Fruit fly (Drosophila melanogaster) whole organism, embryonic: ENCODE results near the gene Atpalpha.
A peak's percentile ranks its signal among the peaks of the same experiment; 100 is the strongest.

Experiments
- Aef1 ChIP-seq: fragments of 200-800 bp; sonication (Bioruptor generic); IDR thresholded peaks from 3 replicates; pipeline ENCODE4 v1.3.6; 2022; ENCODE audit warnings: missing biosample characterization, missing genetic modification characterization
- Antp ChIP-seq: fragments of 200-800 bp; sonication (Bioruptor generic); optimal IDR thresholded peaks from 3 replicates; lab custom pipeline; 2016; ENCODE audit warnings: missing biosample characterization, missing genetic modification characterization
- B-H1 ChIP-seq: fragments of 200-800 bp; sonication (Bioruptor generic); IDR thresholded peaks from 3 replicates; pipeline ENCODE4 v1.3.6; 2022; ENCODE audit warnings: missing biosample characterization, missing genetic modification characterization
- CG10366 ChIP-seq: fragments of 200-800 bp; sonication (Bioruptor generic); IDR thresholded peaks from 2 replicates; pipeline ENCODE4 v1.3.6; 2022; ENCODE audit warnings: missing biosample characterization, missing genetic modification characterization
- CG11504 ChIP-seq: fragments of 200-800 bp; sonication (Bioruptor generic); optimal IDR thresholded peaks from 3 replicates; lab custom pipeline; 2019; ENCODE audit warnings: missing biosample characterization, mild to moderate bottlenecking, missing genetic modification characterization, moderate library complexity
- CG11695 ChIP-seq: fragments of 200-800 bp; sonication (Bioruptor generic); IDR thresholded peaks from 3 replicates; pipeline ENCODE4 v1.3.6; 2022; ENCODE audit warnings: missing biosample characterization, missing genetic modification characterization
- CG11723 ChIP-seq: fragments of 200-800 bp; sonication (Bioruptor generic); optimal IDR thresholded peaks from 2 replicates; lab custom pipeline; 2017; ENCODE audit warnings: missing biosample characterization, mild to moderate bottlenecking, missing genetic modification characterization
- CG13894 ChIP-seq: fragments of 200-800 bp; sonication (Bioruptor generic); optimal IDR thresholded peaks from 3 replicates; lab custom pipeline; 2018; ENCODE audit warnings: missing biosample characterization, mild to moderate bottlenecking, missing genetic modification characterization, moderate library complexity
- CG17186 ChIP-seq: fragments of 200-800 bp; sonication (Bioruptor generic); optimal IDR thresholded peaks from 3 replicates; lab custom pipeline; 2017; ENCODE audit warnings: missing biosample characterization, missing genetic modification reagents, missing genetic modification characterization
- CG18011 ChIP-seq: fragments of 200-800 bp; sonication (Bioruptor generic); optimal IDR thresholded peaks from 2 replicates; lab custom pipeline; 2017; ENCODE audit warnings: missing biosample characterization, missing genetic modification characterization, mild to moderate bottlenecking, moderate library complexity, missing genotype
- CG30403 ChIP-seq: fragments of 200-800 bp; sonication (Bioruptor generic); optimal IDR thresholded peaks from 3 replicates; lab custom pipeline; 2016; ENCODE audit warnings: missing biosample characterization, missing genetic modification characterization
- CG30431 ChIP-seq: fragments of 200-800 bp; sonication (Bioruptor generic); optimal IDR thresholded peaks from 2 replicates; lab custom pipeline; 2017; ENCODE audit warnings: missing biosample characterization, missing genetic modification characterization
- CG34376 ChIP-seq: fragments of 200-800 bp; sonication (Bioruptor generic); optimal IDR thresholded peaks from 2 replicates; lab custom pipeline; 2018; ENCODE audit warnings: missing biosample characterization, mild to moderate bottlenecking, missing genetic modification characterization
- CG34422 ChIP-seq: fragments of 200-800 bp; sonication (Bioruptor generic); IDR thresholded peaks from 3 replicates; pipeline ENCODE4 v1.3.6; 2022; ENCODE audit warnings: missing biosample characterization, missing genetic modification characterization
- CG4730 ChIP-seq: fragments of 200-800 bp; sonication (Bioruptor generic); IDR thresholded peaks from 2 replicates; pipeline ENCODE4 v1.3.6; 2022; ENCODE audit warnings: missing biosample characterization, missing genetic modification characterization
- CG6765 ChIP-seq: fragments of 200-800 bp; sonication (Bioruptor generic); optimal IDR thresholded peaks from 3 replicates; lab custom pipeline; 2017; ENCODE audit warnings: missing biosample characterization, mild to moderate bottlenecking, missing genetic modification characterization
- CHES-1-like ChIP-seq: fragments of 200-800 bp; sonication (Bioruptor generic); optimal IDR thresholded peaks from 2 replicates; lab custom pipeline; 2016; ENCODE audit warnings: missing biosample characterization, missing genetic modification characterization
- CkIIα-i1 ChIP-seq: fragments of 200-800 bp; sonication (Bioruptor generic); IDR thresholded peaks from 2 replicates; pipeline ENCODE4 v1.3.6; 2022; ENCODE audit warnings: missing biosample characterization, missing genetic modification characterization
- Dbx ChIP-seq: fragments of 200-800 bp; sonication (Bioruptor generic); IDR thresholded peaks from 3 replicates; pipeline ENCODE4 v1.3.6; 2022; ENCODE audit warnings: missing biosample characterization, missing genetic modification characterization
- HLH3B ChIP-seq: fragments of 200-800 bp; sonication (Bioruptor generic); IDR thresholded peaks from 2 replicates; pipeline ENCODE4 v1.3.6; 2022; ENCODE audit warnings: missing biosample characterization, missing genetic modification characterization
- Hey ChIP-seq: fragments of 200-800 bp; sonication (Bioruptor generic); optimal IDR thresholded peaks from 3 replicates; lab custom pipeline; 2018; ENCODE audit warnings: missing biosample characterization, mild to moderate bottlenecking, missing genetic modification characterization
- Hsf ChIP-seq: fragments of 200-800 bp; sonication (Bioruptor generic); optimal IDR thresholded peaks from 3 replicates; lab custom pipeline; 2016; ENCODE audit warnings: missing biosample characterization, missing genetic modification characterization
- Jarid2 ChIP-seq: fragments of 200-800 bp; sonication (Bioruptor generic); optimal IDR thresholded peaks from 3 replicates; lab custom pipeline; 2017; ENCODE audit warnings: mild to moderate bottlenecking, missing biosample characterization, missing genetic modification reagents, missing genetic modification characterization
- MESR4 ChIP-seq: fragments of 200-800 bp; sonication (Bioruptor generic); optimal IDR thresholded peaks from 2 replicates; lab custom pipeline; 2018; ENCODE audit warnings: missing biosample characterization, mild to moderate bottlenecking, missing genetic modification characterization, moderate library complexity
- Nf-YB ChIP-seq: fragments of 200-800 bp; sonication (Bioruptor generic); optimal IDR thresholded peaks from 3 replicates; lab custom pipeline; 2019; ENCODE audit warnings: missing biosample characterization, mild to moderate bottlenecking, missing genetic modification characterization, moderate library complexity
- Oli ChIP-seq: fragments of 200-800 bp; sonication (Bioruptor generic); optimal IDR thresholded peaks from 2 replicates; lab custom pipeline; 2018; ENCODE audit warnings: missing biosample characterization, mild to moderate bottlenecking, missing genetic modification characterization, moderate library complexity
- Optix ChIP-seq: fragments of 200-800 bp; sonication (Bioruptor generic); IDR thresholded peaks from 3 replicates; pipeline ENCODE4 v1.3.6; 2022; ENCODE audit warnings: missing biosample characterization, missing genetic modification characterization
- Spps ChIP-seq: fragments of 200-800 bp; sonication (Bioruptor generic); optimal IDR thresholded peaks from 2 replicates; lab custom pipeline; 2018; ENCODE audit warnings: missing biosample characterization, mild to moderate bottlenecking, missing genetic modification characterization
- TFAM ChIP-seq: fragments of 200-800 bp; sonication (Bioruptor generic); optimal IDR thresholded peaks from 2 replicates; lab custom pipeline; 2017; ENCODE audit warnings: missing biosample characterization, missing genetic modification characterization, inconsistent platforms
- Tbp ChIP-seq: fragments of >200 bp; optimal IDR thresholded peaks from 2 replicates; lab custom pipeline; 2018; ENCODE audit warnings: missing biosample characterization, missing genetic modification characterization
- Trl ChIP-seq, 3 experiments: fragments of >200 bp in 2 of 3; fragments of 200-800 bp in 1 of 3; sonication (Bioruptor generic) in 1 of 3; optimal IDR thresholded peaks; 2 replicates in 1 of 3; 3 replicates in 2 of 3; lab custom pipeline; 2016 to 2017; ENCODE audit warnings: missing biosample characterization in 1 of 3, missing genetic modification characterization in 1 of 3
- YL-1 ChIP-seq: fragments of 200-800 bp; sonication (Bioruptor generic); optimal IDR thresholded peaks from 3 replicates; lab custom pipeline; 2017; ENCODE audit warnings: missing biosample characterization, mild to moderate bottlenecking, missing genetic modification characterization
- ap ChIP-seq: fragments of 200-800 bp; sonication (Bioruptor generic); IDR thresholded peaks from 2 replicates; pipeline ENCODE4 v1.3.6; 2022; ENCODE audit warnings: missing biosample characterization, missing genetic modification characterization
- chn ChIP-seq: fragments of 200-800 bp; sonication (Bioruptor generic); optimal IDR thresholded peaks from 2 replicates; lab custom pipeline; 2016; ENCODE audit warnings: missing biosample characterization, missing genetic modification characterization
- dati ChIP-seq: fragments of 200-800 bp; sonication (Bioruptor generic); IDR thresholded peaks from 2 replicates; pipeline ENCODE4 v1.3.6; 2022; ENCODE audit warnings: missing biosample characterization, missing genetic modification characterization
- disco-r ChIP-seq: fragments of 200-800 bp; sonication (Bioruptor generic); optimal IDR thresholded peaks from 2 replicates; lab custom pipeline; 2016; ENCODE audit warnings: missing biosample characterization, missing genetic modification characterization
- eyg ChIP-seq: fragments of 200-800 bp; sonication (Bioruptor generic); optimal IDR thresholded peaks from 3 replicates; lab custom pipeline; 2016; ENCODE audit warnings: missing biosample characterization, missing genetic modification characterization
- gfzf ChIP-seq: fragments of 200-800 bp; sonication (Bioruptor generic); optimal IDR thresholded peaks from 2 replicates; lab custom pipeline; 2016; ENCODE audit warnings: missing biosample characterization, mild to moderate bottlenecking, missing genetic modification characterization, moderate library complexity
- jing ChIP-seq: fragments of 200-800 bp; sonication (Bioruptor generic); optimal IDR thresholded peaks from 2 replicates; lab custom pipeline; 2018; ENCODE audit warnings: missing biosample characterization, mild to moderate bottlenecking, missing genetic modification characterization
- knrl ChIP-seq: fragments of 200-800 bp; sonication (Bioruptor generic); IDR thresholded peaks from 3 replicates; pipeline ENCODE4 v1.3.6; 2022; ENCODE audit warnings: missing biosample characterization, missing genetic modification characterization; ENCODE audit not compliant: partially characterized antibody
- maf-S ChIP-seq: fragments of 200-800 bp; sonication (Bioruptor generic); optimal IDR thresholded peaks from 2 replicates; lab custom pipeline; 2016; ENCODE audit warnings: missing biosample characterization, missing genetic modification characterization
- otp ChIP-seq: fragments of 200-800 bp; sonication (Bioruptor generic); IDR thresholded peaks from 3 replicates; pipeline ENCODE4, ENCODE4 v1.3.6; 2022; ENCODE audit warnings: missing biosample characterization, missing genetic modification characterization
- pfk ChIP-seq: fragments of 200-800 bp; sonication (Bioruptor generic); optimal IDR thresholded peaks from 2 replicates; lab custom pipeline; 2018; ENCODE audit warnings: missing biosample characterization, mild to moderate bottlenecking, missing genetic modification characterization, moderate library complexity
- pros ChIP-seq: fragments of 200-800 bp; sonication (Bioruptor generic); optimal IDR thresholded peaks from 3 replicates; lab custom pipeline; 2019; ENCODE audit warnings: missing biosample characterization, mild to moderate bottlenecking, missing genetic modification characterization, moderate library complexity
- repo ChIP-seq: fragments of 200-800 bp; sonication (Bioruptor generic); optimal IDR thresholded peaks from 2 replicates; lab custom pipeline; 2016; ENCODE audit warnings: missing biosample characterization, missing genetic modification characterization
- rib ChIP-seq: fragments of 200-800 bp; sonication (Bioruptor generic); IDR thresholded peaks from 2 replicates; pipeline ENCODE4 v1.3.6; 2022; ENCODE audit warnings: missing biosample characterization, missing genetic modification characterization
- row ChIP-seq: fragments of 200-800 bp; sonication (Bioruptor generic); IDR thresholded peaks from 3 replicates; pipeline ENCODE4 v1.3.6; 2022; ENCODE audit warnings: missing biosample characterization, missing genetic modification characterization
- scrt ChIP-seq: fragments of 200-800 bp; sonication (Bioruptor generic); optimal IDR thresholded peaks from 2 replicates; lab custom pipeline; 2018; ENCODE audit warnings: missing biosample characterization, mild to moderate bottlenecking, missing genetic modification characterization, moderate library complexity
- sug ChIP-seq: fragments of 200-800 bp; optimal IDR thresholded peaks from 2 replicates; lab custom pipeline; 2019; ENCODE audit warnings: missing biosample characterization, mild to moderate bottlenecking, missing genetic modification characterization, moderate library complexity
- ttk ChIP-seq: fragments of 200-800 bp; sonication (Bioruptor generic); IDR thresholded peaks from 2 replicates; pipeline ENCODE4 v2.1.2; 2022; ENCODE audit warnings: missing biosample characterization, missing genetic modification characterization
- zen2 ChIP-seq: fragments of 200-800 bp; sonication (Bioruptor generic); IDR thresholded peaks from 3 replicates; pipeline ENCODE4 v1.3.6; 2022; ENCODE audit warnings: missing biosample characterization, missing genetic modification characterization; ENCODE audit not compliant: partially characterized antibody

Gene Atpalpha

dm6 chr3R:20977846-20978295, 29.4 kb downstream of the Atpalpha start, which contains the start of gene Calx (continued):
- TF ChIP-seq Hey = no peak
- no peak for TF ChIP-seq CG30431 (GFP tag; lab: Kevin White, UChicago)
- TF ChIP-seq ttk (GFP tag; lab: Robert Waterston, UW) = no peak
- no peak for TF ChIP-seq CG11723 (GFP tag; lab: Kevin White, UChicago)
- TF ChIP-seq Optix (GFP tag; lab: Robert Waterston, UW) = no peak
- TF ChIP-seq Aef1 = no peak
- no peak for TF ChIP-seq HLH3B
- peak; percentile 91 for TF ChIP-seq pfk (GFP tag; lab: Kevin White, UChicago)
- TF ChIP-seq otp (GFP tag; lab: Robert Waterston, UW) = no peak
- no peak for TF ChIP-seq YL-1 (GFP tag; lab: Kevin White, UChicago)
- no peak for TF ChIP-seq dati (GFP tag; lab: Robert Waterston, UW)
- no peak for TF ChIP-seq Oli (tag; lab: Kevin White, UChicago)
- peak; percentile 35 for TF ChIP-seq scrt (GFP tag; lab: Kevin White, UChicago)
- no peak for TF ChIP-seq knrl
- no peak for TF ChIP-seq disco-r (GFP tag; lab: Kevin White, UChicago)
- peak; percentile 34; the same call in 1 of the 3 replicates for TF ChIP-seq row (GFP tag; lab: Robert Waterston, UW)
- peak; percentile 56 for TF ChIP-seq CG13894 (tag; lab: Kevin White, UChicago)
- peak; percentile 29 for TF ChIP-seq CG11504 (tag; lab: Kevin White, UChicago)
- no peak for TF ChIP-seq maf-S (GFP tag; lab: Kevin White, UChicago)
- TF ChIP-seq Jarid2 = peak; percentile 68
- TF ChIP-seq TFAM = no peak
- TF ChIP-seq Nf-YB (GFP tag; lab: Kevin White, UChicago) = peak; percentile 29
- peak; percentile 32 for TF ChIP-seq sug (tag; lab: Kevin White, UChicago)
- TF ChIP-seq gfzf (GFP tag; lab: Kevin White, UChicago) = no peak
- TF ChIP-seq chn (GFP tag; lab: Kevin White, UChicago) = no peak
- TF ChIP-seq CkIIα-i1 (GFP tag; lab: Robert Waterston, UW) = no peak
- TF ChIP-seq CG6765 (GFP tag; lab: Kevin White, UChicago) = no peak
- no peak for TF ChIP-seq CHES-1-like (GFP tag; lab: Kevin White, UChicago)
- no peak for TF ChIP-seq CG4730 (GFP tag; lab: Robert Waterston, UW)
- no peak for TF ChIP-seq Tbp (GFP tag; lab: Kevin White, UChicago)
- no peak for TF ChIP-seq CG11695 (GFP tag; lab: Robert Waterston, UW)
- TF ChIP-seq CG10366 = no peak
- TF ChIP-seq Antp (GFP tag; lab: Kevin White, UChicago) = no peak
- no peak for TF ChIP-seq repo (GFP tag; lab: Kevin White, UChicago)
- no peak for TF ChIP-seq Hsf (GFP tag; lab: Kevin White, UChicago)
- TF ChIP-seq CG30403 = no peak
- TF ChIP-seq zen2 = peak; percentile 35; the same call in 1 of the 3 replicates
- TF ChIP-seq Trl (optimal IDR thresholded peaks at IDR 0.05; lab: Kevin White, UChicago) = peak; percentile 49 to 51
- no peak for TF ChIP-seq Trl (GFP tag; optimal IDR thresholded peaks at IDR 0.05; lab: Kevin White, UChicago)
- TF ChIP-seq CG18011 (GFP tag; lab: Kevin White, UChicago) = no peak
- TF ChIP-seq ap (GFP tag; lab: Robert Waterston, UW) = no peak
- TF ChIP-seq rib (GFP tag; lab: Robert Waterston, UW) = no peak
- TF ChIP-seq CG34376 (GFP tag; lab: Kevin White, UChicago) = peak; percentile 3
- TF ChIP-seq eyg (GFP tag; lab: Kevin White, UChicago) = no peak
- no peak for TF ChIP-seq CG17186 (GFP tag; lab: Kevin White, UChicago)
- no peak for TF ChIP-seq B-H1 (GFP tag; lab: Robert Waterston, UW)
- TF ChIP-seq CG34422 (GFP tag; lab: Robert Waterston, UW) = 0 out of 3 replicates have a peak, but pooled peaks have one; percentile 31
- peak; percentile 60 for TF ChIP-seq pros
- no peak for TF ChIP-seq MESR4 (GFP tag; lab: Kevin White, UChicago)
- 0 out of 3 replicates have a peak, but pooled peaks have one; percentile 16 for TF ChIP-seq Dbx (GFP tag; lab: Robert Waterston, UW)
- TF ChIP-seq Spps (tag; lab: Kevin White, UChicago) = no peak
- TF ChIP-seq jing = no peak
